Fruit fly (Drosophila melanogaster) whole organism, embryonic: Measurements from ENCODE around the gene CG34347.

Experiments used
- Atf-2 ChIP-seq: fragments of 200-800 bp; sonication (Bioruptor generic); optimal IDR thresholded peaks from 2 replicates; lab custom pipeline; 2016; ENCODE audit warnings: missing biosample characterization, missing genetic modification characterization
- Atf6 ChIP-seq: fragments of 200-800 bp; sonication (Bioruptor generic); IDR thresholded peaks from 2 replicates; pipeline ENCODE4 v1.3.6; 2022; ENCODE audit warnings: missing biosample characterization, missing genetic modification characterization
- BtbVII ChIP-seq: fragments of 200-800 bp; sonication (Bioruptor generic); optimal IDR thresholded peaks from 3 replicates; lab custom pipeline; 2017; ENCODE audit warnings: missing biosample characterization, mild to moderate bottlenecking, missing genetic modification characterization
- CG13624 ChIP-seq: fragments of 200-800 bp; sonication (Bioruptor generic); optimal IDR thresholded peaks from 2 replicates; lab custom pipeline; 2016; ENCODE audit warnings: missing biosample characterization, missing genetic modification characterization
- CG14050 ChIP-seq: fragments of 200-800 bp; sonication (Bioruptor generic); IDR thresholded peaks from 3 replicates; pipeline ENCODE4 v1.3.6; 2022; ENCODE audit warnings: missing biosample characterization, missing genetic modification characterization
- CG14441 ChIP-seq: fragments of 200-800 bp; sonication (Bioruptor generic); IDR thresholded peaks from 2 replicates; pipeline ENCODE4 v1.3.6; 2022; ENCODE audit warnings: missing biosample characterization, missing genetic modification characterization
- CG17612 ChIP-seq: fragments of 200-800 bp; sonication (Bioruptor generic); IDR thresholded peaks from 2 replicates; pipeline ENCODE4 v1.3.6; 2022; ENCODE audit warnings: missing biosample characterization, missing genetic modification characterization
- CG2199 ChIP-seq: fragments of 200-800 bp; sonication (Bioruptor generic); IDR thresholded peaks from 3 replicates; pipeline ENCODE4 v1.3.6; 2022; ENCODE audit warnings: missing biosample characterization, missing genetic modification characterization
- CG3726 ChIP-seq: fragments of 200-800 bp; sonication (Bioruptor generic); IDR thresholded peaks from 3 replicates; pipeline ENCODE4, ENCODE4 v1.3.6; 2022; ENCODE audit warnings: missing biosample characterization, missing genetic modification characterization
- CG6654 ChIP-seq: fragments of 200-800 bp; sonication (Bioruptor generic); optimal IDR thresholded peaks from 2 replicates; lab custom pipeline; 2017; ENCODE audit warnings: missing biosample characterization, mild to moderate bottlenecking, missing genetic modification characterization
- CG7271 ChIP-seq: fragments of 200-800 bp; sonication (Bioruptor generic); optimal IDR thresholded peaks from 2 replicates; lab custom pipeline; 2018; ENCODE audit warnings: missing biosample characterization, mild to moderate bottlenecking, missing genetic modification characterization, moderate library complexity
- CG7786 ChIP-seq: fragments of 200-800 bp; sonication (Bioruptor generic); optimal IDR thresholded peaks from 2 replicates; lab custom pipeline; 2016; ENCODE audit warnings: missing biosample characterization, missing genetic modification characterization
- CG8290 ChIP-seq, 3 experiments: fragments of 200-800 bp; sonication (Bioruptor generic); optimal IDR thresholded peaks; 2 replicates each; lab custom pipeline; 2016 to 2019; ENCODE audit warnings: missing biosample characterization in 3 of 3, missing genetic modification characterization in 3 of 3, mild to moderate bottlenecking in 2 of 3, moderate library complexity in 1 of 3
- CG8478 ChIP-seq: fragments of >200 bp; optimal IDR thresholded peaks from 2 replicates; lab custom pipeline; 2018
- Dbx ChIP-seq: fragments of 200-800 bp; sonication (Bioruptor generic); IDR thresholded peaks from 3 replicates; pipeline ENCODE4 v1.3.6; 2022; ENCODE audit warnings: missing biosample characterization, missing genetic modification characterization
- Dp ChIP-seq: fragments of 200-800 bp; sonication (Bioruptor generic); optimal IDR thresholded peaks from 2 replicates; lab custom pipeline; 2018; ENCODE audit warnings: missing biosample characterization, mild to moderate bottlenecking, missing genetic modification characterization, moderate library complexity
- Dref ChIP-seq: fragments of 200-800 bp; sonication (Bioruptor generic); IDR thresholded peaks from 2 replicates; pipeline ENCODE4 v1.3.6; 2022; ENCODE audit warnings: missing biosample characterization, missing genetic modification characterization
- Hr78 ChIP-seq, 2 experiments: fragments of 200-800 bp in 1 of 2; fragments of >200 bp in 1 of 2; sonication (Bioruptor generic) in 1 of 2; optimal IDR thresholded peaks; 2 replicates each; lab custom pipeline; 2017 to 2019; ENCODE audit warnings: missing biosample characterization in 2 of 2, missing genetic modification characterization in 2 of 2, mild to moderate bottlenecking in 1 of 2, moderate library complexity in 1 of 2
- Kr ChIP-seq: fragments of 200-800 bp; sonication (Bioruptor generic); optimal IDR thresholded peaks from 2 replicates; lab custom pipeline; 2017; ENCODE audit warnings: missing biosample characterization, mild to moderate bottlenecking, missing genetic modification characterization
- Lpt ChIP-seq: fragments of >200 bp; optimal IDR thresholded peaks from 2 replicates; lab custom pipeline; 2018; ENCODE audit warnings: missing biosample characterization, missing genetic modification characterization
- Scr ChIP-seq: fragments of 200-800 bp; sonication (Bioruptor generic); IDR thresholded peaks from 2 replicates; pipeline ENCODE4 v1.3.6; 2022; ENCODE audit warnings: missing biosample characterization, missing genetic modification characterization; ENCODE audit not compliant: partially characterized antibody
- ab ChIP-seq: fragments of 200-800 bp; sonication (Bioruptor generic); optimal IDR thresholded peaks from 2 replicates; lab custom pipeline; 2016; ENCODE audit warnings: missing biosample characterization, missing genetic modification characterization
- ase ChIP-seq: fragments of 200-800 bp; sonication (Bioruptor generic); IDR thresholded peaks from 3 replicates; pipeline ENCODE4 v1.3.6; 2022; ENCODE audit warnings: missing biosample characterization, missing genetic modification characterization
- az2 ChIP-seq: fragments of 200-800 bp; sonication (Bioruptor generic); optimal IDR thresholded peaks from 3 replicates; lab custom pipeline; 2016; ENCODE audit warnings: missing biosample characterization, missing genetic modification characterization
- crol ChIP-seq: fragments of 200-800 bp; sonication (Bioruptor generic); IDR thresholded peaks from 2 replicates; pipeline ENCODE4 v1.3.6; 2022; ENCODE audit warnings: missing biosample characterization, missing genetic modification characterization
- da ChIP-seq: fragments of 200-800 bp; sonication (Bioruptor generic); optimal IDR thresholded peaks from 2 replicates; lab custom pipeline; 2016; ENCODE audit warnings: missing biosample characterization, missing genetic modification characterization
- fd3F ChIP-seq: fragments of 200-800 bp; sonication (Bioruptor generic); optimal IDR thresholded peaks from 2 replicates; lab custom pipeline; 2018; ENCODE audit warnings: missing biosample characterization, mild to moderate bottlenecking, missing genetic modification characterization, moderate library complexity
- grau ChIP-seq: fragments of 200-800 bp; optimal IDR thresholded peaks from 3 replicates; lab custom pipeline; 2019; ENCODE audit warnings: missing biosample characterization, mild to moderate bottlenecking, missing genetic modification characterization, moderate library complexity
- grn ChIP-seq: fragments of 200-800 bp; sonication (Bioruptor generic); optimal IDR thresholded peaks from 3 replicates; lab custom pipeline; 2017; ENCODE audit warnings: missing biosample characterization, missing genetic modification characterization
- hkb ChIP-seq, 2 experiments: fragments of 200-800 bp in 1 of 2; fragments of >200 bp in 1 of 2; sonication (Bioruptor generic) in 1 of 2; IDR thresholded peaks in 1 of 2; optimal IDR thresholded peaks in 1 of 2; 2 replicates each; pipeline versions ENCODE4 v1.3.6 to Lab custom; 2017 to 2022; ENCODE audit warnings: missing biosample characterization in 1 of 2, missing genetic modification characterization in 1 of 2
- jumu ChIP-seq: fragments of 200-800 bp; sonication (Bioruptor generic); optimal IDR thresholded peaks from 3 replicates; lab custom pipeline; 2016; ENCODE audit warnings: missing biosample characterization, missing genetic modification characterization
- ken ChIP-seq: fragments of 200-800 bp; sonication (Bioruptor generic); IDR thresholded peaks from 3 replicates; pipeline ENCODE4 v1.3.6; 2022; ENCODE audit warnings: missing biosample characterization, missing genetic modification characterization
- lab ChIP-seq: fragments of 200-800 bp; sonication (Bioruptor generic); optimal IDR thresholded peaks from 3 replicates; lab custom pipeline; 2017; ENCODE audit warnings: missing biosample characterization, missing genetic modification characterization, mild to moderate bottlenecking, moderate library complexity, missing genetic modification reagents
- lilli ChIP-seq: fragments of 200-800 bp; sonication (Bioruptor generic); optimal IDR thresholded peaks from 3 replicates; lab custom pipeline; 2016; ENCODE audit warnings: missing biosample characterization, missing genetic modification characterization
- nerfin-2 ChIP-seq: fragments of 200-800 bp; sonication (Bioruptor generic); IDR thresholded peaks from 2 replicates; pipeline ENCODE4 v1.3.6; 2022; ENCODE audit warnings: missing biosample characterization, missing genetic modification characterization; ENCODE audit not compliant: partially characterized antibody
- oc ChIP-seq: fragments of 200-800 bp; sonication (Bioruptor generic); optimal IDR thresholded peaks from 2 replicates; lab custom pipeline; 2018; ENCODE audit warnings: missing biosample characterization, mild to moderate bottlenecking, missing genetic modification characterization, moderate library complexity
- pita ChIP-seq: fragments of 200-800 bp; sonication (Bioruptor generic); optimal IDR thresholded peaks from 2 replicates; lab custom pipeline; 2017; ENCODE audit warnings: missing biosample characterization, mild to moderate bottlenecking, missing genetic modification characterization
- sens ChIP-seq: fragments of 200-800 bp; sonication (Bioruptor generic); peaks from one replicate; lab custom pipeline; 2016; ENCODE audit warnings: missing biosample characterization, missing genetic modification characterization
- trh ChIP-seq: fragments of 200-800 bp; sonication (Bioruptor generic); optimal IDR thresholded peaks from 2 replicates; lab custom pipeline; 2016; ENCODE audit warnings: missing biosample characterization, missing genetic modification characterization
- vvl ChIP-seq: fragments of 200-800 bp; sonication (Bioruptor generic); IDR thresholded peaks from 2 replicates; pipeline ENCODE4 v1.3.6; 2022; ENCODE audit warnings: missing biosample characterization, missing genetic modification characterization
- wdn ChIP-seq: fragments of 200-800 bp; sonication (Bioruptor generic); IDR thresholded peaks from 2 replicates; pipeline ENCODE4 v1.3.6; 2022; ENCODE audit warnings: missing biosample characterization, missing genetic modification characterization
- yki ChIP-seq: fragments of >200 bp; optimal IDR thresholded peaks from 3 replicates; lab custom pipeline; 2018

CG34347 gene

DNA sequence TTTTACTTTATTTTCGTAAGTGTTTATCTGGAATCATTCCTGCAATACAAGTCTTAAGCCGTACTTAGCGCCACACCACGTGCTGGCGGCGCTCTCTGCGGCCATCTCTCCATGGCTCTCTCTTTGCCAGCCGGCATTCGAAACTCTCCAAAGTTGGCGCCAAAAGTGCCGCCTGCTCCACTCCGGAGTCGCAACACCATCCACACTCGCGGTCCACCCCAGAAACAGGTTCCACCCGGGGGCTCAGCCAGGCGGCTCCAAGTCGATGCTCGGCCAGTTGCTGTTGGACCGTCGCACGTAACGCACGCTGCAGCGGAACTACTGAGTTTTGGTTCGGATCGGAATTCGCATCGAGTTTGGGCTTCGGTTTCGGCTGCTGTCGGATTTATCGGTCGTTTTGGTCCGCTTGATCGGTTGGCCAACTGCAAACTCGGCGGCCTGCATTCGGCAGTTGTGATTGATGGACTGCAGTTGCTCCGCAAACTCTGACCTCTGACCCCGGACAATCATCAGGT is at the start of gene CG34347 (continued):
- no peak for TF ChIP-seq CG14050 (GFP tag; lab: Robert Waterston, UW)
- TF ChIP-seq Dref (GFP tag; lab: Robert Waterston, UW): 0 out of 2 replicates have a peak, but pooled peaks have one; percentile 10
- TF ChIP-seq hkb (optimal IDR thresholded peaks at IDR 0.05; lab: Kevin White, UChicago): no peak
- 0 out of 2 replicates have a peak, but pooled peaks have one; percentile 26 for TF ChIP-seq hkb (GFP tag; IDR thresholded peaks at IDR 0.05; lab: Robert Waterston, UW)
- peak; percentile 31 for TF ChIP-seq Dp (GFP tag; lab: Kevin White, UChicago)
- TF ChIP-seq BtbVII: no peak
- TF ChIP-seq Hr78 (GFP tag; optimal IDR thresholded peaks at IDR 0.05; lab: Kevin White, UChicago): peak in 1 of 2 experiments; percentile 94
- TF ChIP-seq CG13624 (GFP tag; lab: Kevin White, UChicago): peak; percentile 15
- TF ChIP-seq vvl: peak; percentile 69
- no peak for TF ChIP-seq CG3726 (GFP tag; lab: Robert Waterston, UW)
- TF ChIP-seq crol (GFP tag; lab: Robert Waterston, UW): 0 out of 2 replicates have a peak, but pooled peaks have one; percentile 28
- TF ChIP-seq pita (GFP tag; lab: Kevin White, UChicago): no peak
- TF ChIP-seq ase (GFP tag; lab: Robert Waterston, UW): no peak
- no peak for TF ChIP-seq yki (lab: Kevin White, UChicago)
- no peak for TF ChIP-seq fd3F
- TF ChIP-seq Dbx: peak; percentile 24; the same call in 1 of the 3 replicates
- TF ChIP-seq Atf-2 (GFP tag; lab: Kevin White, UChicago): no peak
- TF ChIP-seq az2 (GFP tag; lab: Kevin White, UChicago): no peak
- no peak for TF ChIP-seq CG7271
- TF ChIP-seq CG2199 (GFP tag; lab: Robert Waterston, UW): 0 out of 3 replicates have a peak, but pooled peaks have one; percentile 49
- no peak for TF ChIP-seq nerfin-2 (GFP tag; lab: Robert Waterston, UW)
- no peak for TF ChIP-seq CG8478 (lab: Kevin White, UChicago)
- TF ChIP-seq Scr (GFP tag; lab: Robert Waterston, UW): peak; percentile 16; the same call in 1 of the 2 replicates
- no peak for TF ChIP-seq Lpt (GFP tag; lab: Kevin White, UChicago)
- no peak for TF ChIP-seq CG6654
- no peak for TF ChIP-seq CG7786 (GFP tag; lab: Kevin White, UChicago)
- TF ChIP-seq sens (GFP tag; lab: Kevin White, UChicago): peak; percentile 86
- no peak for TF ChIP-seq CG8290 (GFP tag; optimal IDR thresholded peaks at IDR 0.05; lab: Kevin White, UChicago)
- peak in 1 of 2 experiments; percentile 72 for TF ChIP-seq CG8290 (tag; optimal IDR thresholded peaks at IDR 0.05; lab: Kevin White, UChicago)

- TF ChIP-seq ab (GFP tag; lab: Kevin White, UChicago) (no peak), az2 (GFP tag; lab: Kevin White, UChicago) (no peak), CG17612 (no peak), lab (GFP tag; lab: Kevin White, UChicago) (no peak), jumu (GFP tag; lab: Kevin White, UChicago) (no peak), oc (tag; lab: Kevin White, UChicago) (no peak), lilli (GFP tag; lab: Kevin White, UChicago) (no peak), Atf6 (GFP tag; lab: Robert Waterston, UW) (no peak), Kr (GFP tag; lab: Kevin White, UChicago) (no peak), trh (GFP tag; lab: Kevin White, UChicago) (no peak), CG14441 (GFP tag; lab: Robert Waterston, UW) (no peak), da (GFP tag; lab: Kevin White, UChicago) (no peak), ken (GFP tag; lab: Robert Waterston, UW) (no peak), Lpt (GFP tag; lab: Kevin White, UChicago) (no peak), grau (tag; lab: Kevin White, UChicago) (no peak), wdn (GFP tag; lab: Robert Waterston, UW) (no peak), grn (GFP tag; lab: Kevin White, UChicago) (no peak)
Observed at dm6 chr3R:31262298-31262697, 48.7 kb upstream of the CG34347 start, which contains the start of gene CAH5. Gene CAH5, plus strand, starts transcription at chr3R:31262598.
